Fruit fly (Drosophila melanogaster): ENCODE measurements around the gene Alg7.

The Alg7 gene

DNA sequence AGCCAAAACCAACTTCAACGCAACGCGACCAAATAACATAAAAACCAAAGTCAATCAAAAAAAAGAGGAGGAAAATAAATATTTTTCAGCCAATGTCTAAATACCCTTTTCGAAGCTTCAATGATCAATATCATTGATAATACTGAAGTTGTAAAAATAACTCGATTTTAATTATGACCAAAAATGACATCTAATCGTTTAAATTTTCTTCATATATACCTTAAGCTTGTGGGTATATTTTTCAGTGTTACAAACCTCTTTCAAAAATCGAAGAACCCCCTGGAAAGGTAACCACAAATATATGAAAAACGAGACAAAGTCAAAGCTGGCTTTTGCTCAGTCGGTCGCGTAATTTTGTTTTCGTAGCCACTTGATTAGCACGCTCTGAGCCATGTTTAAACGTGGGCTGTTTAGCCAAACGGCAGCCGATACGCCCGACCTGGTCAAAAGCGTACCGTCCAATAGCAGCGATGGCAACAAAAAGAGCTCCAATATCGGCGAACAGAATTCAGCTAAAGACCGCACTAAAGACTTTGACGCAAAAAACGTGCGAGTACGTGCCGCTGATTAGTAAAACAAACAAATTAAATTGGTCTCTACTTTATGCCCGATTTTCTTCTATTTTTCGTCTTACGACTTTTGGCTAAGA lies 33.9 kb upstream of the Alg7 start:
- peak in 1 of 2 experiments; percentile 57 for TF ChIP-seq foxo (GFP tag; optimal IDR thresholded peaks at IDR 0.05)
- no peak for TF ChIP-seq pan (optimal IDR thresholded peaks at IDR 0.05)
- no peak for TF ChIP-seq Hr83 (GFP tag; optimal IDR thresholded peaks at IDR 0.05; ENCODE audit: poor library complexity, severe bottlenecking)
- no peak for TF ChIP-seq Rel (GFP tag; optimal IDR thresholded peaks at IDR 0.05)
- no peak for TF ChIP-seq Rel (tag; optimal IDR thresholded peaks at IDR 0.05)
- TF ChIP-seq CrebA (GFP tag; optimal IDR thresholded peaks at IDR 0.05; ENCODE audit: borderline replicate concordance) = no peak
- TF ChIP-seq Mio (GFP tag; optimal IDR thresholded peaks at IDR 0.05) = no peak
- no peak for TF ChIP-seq usp (GFP tag; optimal IDR thresholded peaks at IDR 0.05)
- no peak for TF ChIP-seq Dfd (GFP tag; optimal IDR thresholded peaks at IDR 0.05)
- TF ChIP-seq fru (GFP tag; optimal IDR thresholded peaks at IDR 0.05) = peak; percentile 44
- no peak for TF ChIP-seq Myc (optimal IDR thresholded peaks at IDR 0.05)
- TF ChIP-seq rgr (GFP tag; optimal IDR thresholded peaks at IDR 0.05) = peak; percentile 67
- TF ChIP-seq HLH106 (tag; optimal IDR thresholded peaks at IDR 0.05) = peak; percentile 41
- peak; percentile 41 for TF ChIP-seq OdsH (GFP tag; optimal IDR thresholded peaks at IDR 0.05)
- TF ChIP-seq Sp1 (GFP tag; optimal IDR thresholded peaks at IDR 0.05) = no peak
- TF ChIP-seq br (GFP tag; optimal IDR thresholded peaks at IDR 0.05) = peak; percentile 2
- TF ChIP-seq h (GFP tag; optimal IDR thresholded peaks at IDR 0.05) = peak; percentile 60
- TF ChIP-seq sage (GFP tag; optimal IDR thresholded peaks at IDR 0.05) = no peak
- no peak for TF ChIP-seq lola (GFP tag; optimal IDR thresholded peaks at IDR 0.05)
- no peak for TF ChIP-seq Vsx2 (GFP tag; optimal IDR thresholded peaks at IDR 0.05; ENCODE audit: partially characterized antibody)
- peak; percentile 33 for TF ChIP-seq woc (GFP tag; optimal IDR thresholded peaks at IDR 0.05)
- TF ChIP-seq Hnf4 (GFP tag; optimal IDR thresholded peaks at IDR 0.05) = peak; percentile 25
- TF ChIP-seq tai (GFP tag; optimal IDR thresholded peaks at IDR 0.05) = no peak
- no peak for TF ChIP-seq CG32264 (GFP tag; optimal IDR thresholded peaks at IDR 0.05)
- TF ChIP-seq sv (GFP tag; optimal IDR thresholded peaks at IDR 0.05) = peak; percentile 56
- TF ChIP-seq ey (GFP tag; optimal IDR thresholded peaks at IDR 0.05) = peak; percentile 46
- TF ChIP-seq psq (GFP tag; optimal IDR thresholded peaks at IDR 0.05) = peak; percentile 16
- TF ChIP-seq N (GFP tag; optimal IDR thresholded peaks at IDR 0.05) = no peak
- TF ChIP-seq CG9705 (GFP tag; optimal IDR thresholded peaks at IDR 0.05) = no peak
- no peak for TF ChIP-seq dl (GFP tag; optimal IDR thresholded peaks at IDR 0.05; ENCODE audit: insufficient read depth in 1 of 2, partially characterized antibody in 2 of 2)
- no peak for TF ChIP-seq brk (GFP tag; optimal IDR thresholded peaks at IDR 0.05)
- TF ChIP-seq dmrt93B (GFP tag; optimal IDR thresholded peaks at IDR 0.05) = no peak
- no peak for TF ChIP-seq dsf (GFP tag; optimal IDR thresholded peaks at IDR 0.05; ENCODE audit: borderline replicate concordance)
- TF ChIP-seq Hr78 (GFP tag; optimal IDR thresholded peaks at IDR 0.05) = no peak
- TF ChIP-seq Jra (GFP tag; optimal IDR thresholded peaks at IDR 0.05) = no peak
- no peak for TF ChIP-seq jim (GFP tag; optimal IDR thresholded peaks at IDR 0.05)
- no peak for TF ChIP-seq Abd-B (GFP tag; optimal IDR thresholded peaks at IDR 0.05)

DNA sequence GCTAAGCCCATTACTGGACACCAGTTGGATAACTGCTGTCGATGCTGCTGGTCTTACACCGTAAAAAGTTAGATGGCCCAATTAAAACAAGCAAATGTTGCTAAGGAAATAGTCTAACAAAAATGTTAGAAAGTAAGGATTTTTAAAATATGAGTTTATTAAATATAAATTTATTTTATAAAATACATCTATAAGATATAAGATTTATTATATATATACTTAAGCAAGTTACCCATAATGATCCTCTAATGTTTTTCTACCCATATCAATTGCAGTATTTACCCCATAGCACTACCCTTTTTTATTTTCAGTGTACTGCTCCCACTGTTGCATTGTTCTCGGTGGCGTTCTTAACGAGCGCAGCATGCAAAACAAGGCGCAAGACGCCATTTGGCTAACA lies 32.8 kb upstream of the Alg7 start:
- TF ChIP-seq psq (GFP tag; optimal IDR thresholded peaks at IDR 0.05) = peak; percentile 46
- peak; percentile 16 for TF ChIP-seq rgr (GFP tag; optimal IDR thresholded peaks at IDR 0.05)
- peak; percentile 20 for TF ChIP-seq OdsH (GFP tag; optimal IDR thresholded peaks at IDR 0.05)
- TF ChIP-seq sv (GFP tag; optimal IDR thresholded peaks at IDR 0.05) = no peak
- no peak for TF ChIP-seq jim (GFP tag; optimal IDR thresholded peaks at IDR 0.05)
- TF ChIP-seq dmrt93B (GFP tag; optimal IDR thresholded peaks at IDR 0.05) = peak; percentile 3
- peak; percentile 62 for TF ChIP-seq HLH106 (tag; optimal IDR thresholded peaks at IDR 0.05)
- no peak for TF ChIP-seq Hnf4 (GFP tag; optimal IDR thresholded peaks at IDR 0.05)
- peak in 1 of 2 experiments; percentile 38 for TF ChIP-seq foxo (GFP tag; optimal IDR thresholded peaks at IDR 0.05)
- TF ChIP-seq Sp1 (GFP tag; optimal IDR thresholded peaks at IDR 0.05) = peak; percentile 54
- no peak for TF ChIP-seq tai (GFP tag; optimal IDR thresholded peaks at IDR 0.05)
- no peak for TF ChIP-seq sage (GFP tag; optimal IDR thresholded peaks at IDR 0.05)

DNA sequence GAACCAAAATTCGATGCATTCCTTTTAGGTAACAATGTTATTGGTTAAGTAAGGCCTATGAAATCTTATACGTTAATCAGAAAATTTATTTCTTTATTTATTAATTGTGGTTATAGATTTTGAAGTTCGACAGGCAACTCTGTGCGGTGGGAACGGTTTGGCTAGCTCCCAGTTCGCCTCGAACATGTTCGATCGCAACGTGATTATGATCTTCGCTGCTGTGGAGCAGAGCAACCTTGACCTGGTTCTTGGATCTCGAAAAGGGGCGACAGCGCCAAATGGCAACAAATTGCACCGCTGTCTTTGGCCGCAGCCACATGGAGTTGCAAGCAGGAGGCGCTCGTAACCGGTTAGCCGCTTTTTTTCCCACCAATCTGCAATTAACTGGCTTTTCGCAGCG lies 24.7 kb upstream of the Alg7 start:
- TF ChIP-seq Dif (GFP tag; optimal IDR thresholded peaks at IDR 0.05; ENCODE audit: partially characterized antibody) (peak; percentile 14), Hr83 (GFP tag; optimal IDR thresholded peaks at IDR 0.05; ENCODE audit: poor library complexity, severe bottlenecking) (no peak), ey (GFP tag; optimal IDR thresholded peaks at IDR 0.05) (no peak)
